Worm (Caenorhabditis elegans): ENCODE data around the gene W09C2.9.

Gene W09C2.9

DNA sequence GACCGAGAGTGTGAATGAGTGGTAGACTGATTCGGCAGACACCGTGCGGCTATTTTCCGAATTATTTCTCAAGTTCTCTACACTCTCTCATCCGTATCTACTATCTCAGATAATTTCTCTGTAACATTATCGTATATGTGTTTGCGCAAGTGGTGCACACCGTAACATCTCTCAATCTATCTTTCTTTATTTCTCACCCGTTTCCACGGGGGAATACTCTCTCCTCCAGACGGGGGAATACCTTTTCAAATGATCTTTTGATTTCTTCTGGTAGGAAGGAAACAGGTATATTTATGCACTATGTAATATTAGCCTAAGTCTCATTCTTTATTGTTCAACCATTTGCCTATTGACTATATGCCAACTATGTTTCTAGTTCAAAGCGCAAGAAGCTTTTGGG is 43.9 kb upstream of the W09C2.9 start:
- TF ChIP-seq elt-3 (tag; optimal IDR thresholded peaks at IDR 0.05) (peak; percentile 4), unc-120 (tag; optimal IDR thresholded peaks at IDR 0.05; ENCODE audit: poor library complexity, severe bottlenecking) (no peak), nhr-237 (tag; optimal IDR thresholded peaks at IDR 0.05) (peak; percentile 53), pha-4 (tag; optimal IDR thresholded peaks at IDR 0.05) (peak; percentile 50), lsy-2 (tag; optimal IDR thresholded peaks at IDR 0.05) (peak; percentile 27), unc-62 (GFP tag; optimal IDR thresholded peaks at IDR 0.05) (peak; percentile 40), elt-1 (tag; optimal IDR thresholded peaks at IDR 0.05; ENCODE audit: borderline replicate concordance, insufficient read depth) (peak; percentile 78), ceh-39 (tag; optimal IDR thresholded peaks at IDR 0.05) (peak; percentile 24), mls-2 (tag; optimal IDR thresholded peaks at IDR 0.05) (no peak)

DNA sequence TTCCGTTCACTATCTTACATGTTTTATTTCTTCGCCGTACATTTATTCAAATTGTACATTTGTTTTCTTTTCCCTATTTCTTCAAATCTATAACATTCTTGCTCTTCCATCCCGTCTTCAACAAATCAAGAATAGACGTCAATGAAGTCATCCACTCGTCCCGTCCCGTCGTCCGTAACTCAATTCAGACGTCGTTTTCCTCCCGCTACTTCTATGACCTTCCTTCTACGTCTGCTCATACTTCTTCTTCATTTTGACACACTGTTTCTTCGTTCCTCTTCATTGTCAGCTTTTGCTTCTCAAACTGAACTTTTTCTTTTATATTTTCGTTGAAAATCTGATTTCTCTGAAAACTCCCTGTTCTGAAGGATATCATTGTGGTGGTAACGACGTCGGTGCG is 36.8 kb upstream of the W09C2.9 start:
- TF ChIP-seq sem-2 (GFP tag; optimal IDR thresholded peaks at IDR 0.05) (no peak), ces-1 (GFP tag; optimal IDR thresholded peaks at IDR 0.05) (peak; percentile 61), ztf-11 (tag; optimal IDR thresholded peaks at IDR 0.05) (no peak)

DNA sequence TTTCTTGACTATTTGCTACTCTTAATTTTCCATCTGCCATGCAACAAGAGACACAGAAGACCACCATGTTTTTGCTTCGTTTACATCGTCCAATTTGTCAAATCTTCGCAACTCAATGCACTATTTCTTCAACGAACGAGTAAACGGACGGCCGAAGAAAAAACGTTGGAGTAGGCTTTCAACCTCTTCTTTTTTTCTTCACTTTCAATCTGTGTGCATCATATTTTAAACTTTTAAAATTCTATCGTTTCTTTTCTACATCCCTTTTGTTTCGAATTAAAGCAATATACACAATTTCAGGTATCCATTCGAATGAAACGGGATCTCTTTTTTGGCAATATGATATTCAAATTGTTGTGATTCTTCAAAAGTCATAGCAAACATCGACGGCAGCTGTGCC is 34.6 kb upstream of the W09C2.9 start, which contains the start of gene acc-1:
TSS of gene acc-1 (plus strand) at position 301 of the 400 bp plus-strand sequence.
- TF ChIP-seq ztf-11 (tag; optimal IDR thresholded peaks at IDR 0.05) = no peak
- TF ChIP-seq ceh-39 (tag; optimal IDR thresholded peaks at IDR 0.05) = no peak
- no peak for TF ChIP-seq pha-4 (tag; optimal IDR thresholded peaks at IDR 0.05)
- TF ChIP-seq ces-1 (GFP tag; optimal IDR thresholded peaks at IDR 0.05) = no peak
- TF ChIP-seq ceh-83 (GFP tag; optimal IDR thresholded peaks at IDR 0.05) = no peak
- TF ChIP-seq flh-1 (GFP tag; optimal IDR thresholded peaks at IDR 0.05) = no peak
- TF ChIP-seq elt-3 (tag; optimal IDR thresholded peaks at IDR 0.05) = no peak
- no peak for TF ChIP-seq tbx-8 (GFP tag; optimal IDR thresholded peaks at IDR 0.05)
- TF ChIP-seq nhr-12 (tag; optimal IDR thresholded peaks at IDR 0.05) = no peak
- TF ChIP-seq nhr-76 (tag; optimal IDR thresholded peaks at IDR 0.05) = no peak
- TF ChIP-seq mab-5 (tag; optimal IDR thresholded peaks at IDR 0.05) = no peak
- no peak for TF ChIP-seq cnd-1 (tag; optimal IDR thresholded peaks at IDR 0.05)
- no peak for TF ChIP-seq bed-3 (GFP tag; optimal IDR thresholded peaks at IDR 0.05)

DNA sequence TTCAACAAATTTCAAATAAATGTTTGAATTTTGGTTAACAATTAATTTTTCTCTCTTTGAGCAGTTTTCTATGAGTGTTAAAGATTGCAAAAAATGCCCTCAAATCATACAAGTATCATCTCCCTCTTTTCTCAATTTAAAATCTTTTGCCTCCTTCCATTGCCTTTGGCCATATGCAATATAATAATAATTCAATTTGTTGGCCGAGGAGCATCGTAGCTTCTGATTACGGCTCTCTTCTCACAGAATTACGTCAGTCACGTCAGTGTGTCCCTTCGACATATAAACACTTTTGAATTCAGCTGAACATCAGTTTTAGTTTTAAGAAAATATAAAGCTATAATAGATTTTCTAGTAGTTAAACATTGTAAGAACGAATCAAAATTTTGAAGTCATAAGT is 32.4 kb upstream of the W09C2.9 start:
- TF ChIP-seq ces-1 (GFP tag; optimal IDR thresholded peaks at IDR 0.05) (peak; percentile 92), tbx-8 (GFP tag; optimal IDR thresholded peaks at IDR 0.05) (no peak)

DNA sequence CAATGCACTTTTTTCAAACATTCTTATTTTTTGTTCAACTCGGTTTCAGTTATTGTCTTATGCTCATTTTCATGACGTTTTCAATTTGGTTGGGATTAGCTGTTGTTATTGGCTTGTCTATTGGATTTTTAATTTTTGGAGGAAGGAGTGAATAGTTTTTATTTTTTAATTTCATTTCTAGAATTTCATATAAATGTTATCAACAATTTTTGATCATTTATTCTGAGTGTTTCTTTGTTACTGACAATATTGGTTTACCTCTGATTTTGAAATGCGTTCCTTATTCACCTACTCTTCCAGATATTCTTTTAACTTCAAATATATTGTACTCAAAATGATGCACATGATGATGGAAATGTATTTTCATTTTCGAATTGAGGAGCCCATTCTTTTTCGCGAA is 30.8 kb upstream of the W09C2.9 start, which contains the start of gene F58G6.7:
TSS of gene F58G6.7 (plus strand) at position 301 of the 400 bp plus-strand sequence.
- TF ChIP-seq sem-2 (GFP tag; optimal IDR thresholded peaks at IDR 0.05) (no peak), ceh-43 (GFP tag; optimal IDR thresholded peaks at IDR 0.05) (no peak), blmp-1 (tag; optimal IDR thresholded peaks at IDR 0.05) (no peak), hlh-1 (tag; optimal IDR thresholded peaks at IDR 0.05) (no peak), nhr-12 (tag; optimal IDR thresholded peaks at IDR 0.05) (no peak), bed-3 (GFP tag; optimal IDR thresholded peaks at IDR 0.05) (no peak), M03D4.4 (tag; optimal IDR thresholded peaks at IDR 0.05) (no peak), ceh-83 (GFP tag; optimal IDR thresholded peaks at IDR 0.05) (no peak), nhr-237 (tag; optimal IDR thresholded peaks at IDR 0.05) (no peak), ham-2 (GFP tag; optimal IDR thresholded peaks at IDR 0.05) (no peak), elt-3 (tag; optimal IDR thresholded peaks at IDR 0.05) (no peak)

DNA sequence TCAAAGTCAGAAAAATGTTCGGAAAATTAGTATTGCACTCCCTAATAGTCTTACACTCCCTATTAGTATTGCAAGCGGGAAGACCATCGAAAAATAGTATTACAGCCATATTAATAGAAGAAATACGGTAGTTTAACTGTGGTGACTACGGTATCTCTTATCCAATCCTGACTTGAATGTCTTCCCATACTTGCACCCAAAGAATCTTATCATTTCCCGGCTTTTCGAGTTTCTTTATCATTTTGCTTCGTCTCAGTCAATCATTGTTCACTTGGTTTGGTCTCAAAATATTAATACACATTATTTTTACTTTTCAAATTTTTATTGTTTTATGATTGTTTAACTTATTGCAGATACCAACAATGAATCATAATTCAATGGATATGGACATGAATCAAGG is 30.0 kb upstream of the W09C2.9 start, which contains the start of gene F58G6.3:
TSS of gene F58G6.3 (plus strand) at position 352 of the 400 bp plus-strand sequence.
- TF ChIP-seq nhr-237 (tag; optimal IDR thresholded peaks at IDR 0.05) (no peak), mab-5 (tag; optimal IDR thresholded peaks at IDR 0.05) (no peak)

DNA sequence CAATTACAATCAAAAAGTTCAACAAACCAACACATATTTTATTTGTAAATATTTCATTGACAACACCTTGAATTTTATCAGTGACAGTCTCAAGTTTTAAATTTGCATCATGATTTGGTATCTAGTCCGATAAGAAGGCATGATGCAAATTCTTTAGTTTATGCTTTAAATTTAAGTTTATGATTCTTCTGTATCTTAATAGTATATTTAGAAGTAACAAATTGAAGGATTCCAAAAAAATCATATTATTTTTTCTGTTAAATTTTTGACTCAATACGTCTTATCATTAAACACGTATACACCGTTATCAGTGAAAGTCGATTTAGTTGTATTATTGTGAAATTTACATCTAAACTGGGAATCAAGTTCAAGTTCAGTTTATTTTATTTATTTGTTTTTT is 28.1 kb upstream of the W09C2.9 start, which contains the start of gene chca-1:
TSS of gene chca-1 (plus strand) at position 161 of the 400 bp plus-strand sequence.
- TF ChIP-seq ztf-11 (tag; optimal IDR thresholded peaks at IDR 0.05) (no peak), mab-5 (tag; optimal IDR thresholded peaks at IDR 0.05) (no peak), nhr-12 (tag; optimal IDR thresholded peaks at IDR 0.05) (no peak), tbx-8 (GFP tag; optimal IDR thresholded peaks at IDR 0.05) (no peak), sem-2 (GFP tag; optimal IDR thresholded peaks at IDR 0.05) (no peak), nhr-76 (tag; optimal IDR thresholded peaks at IDR 0.05) (no peak), hlh-1 (tag; optimal IDR thresholded peaks at IDR 0.05) (no peak)

All from whole organism, mixed stage, embryonic.